Worm (Caenorhabditis elegans) whole organism, L3 larva: ENCODE measurements around the gene T25B9.6.
A peak's percentile ranks its signal among the peaks of the same experiment; 100 is the strongest.

Source experiments
- R02D3.7 ChIP-seq: fragments of 150-350 bp; optimal IDR thresholded peaks from 2 replicates; lab custom pipeline; 2014; ENCODE audit warnings: missing biosample characterization, missing genetic modification characterization
- fkh-10 ChIP-seq: sonication (generic microtip); optimal IDR thresholded peaks from 2 replicates; lab custom pipeline; 2017; ENCODE audit warnings: missing biosample characterization, missing genetic modification reagents, missing genetic modification characterization
- hmg-11 ChIP-seq: sonication (generic microtip); optimal IDR thresholded peaks from 2 replicates; lab custom pipeline; 2016; ENCODE audit warnings: missing genetic modification characterization, missing compliant biosample characterization
- nhr-237 ChIP-seq: fragments of 150-350 bp; optimal IDR thresholded peaks from 2 replicates; lab custom pipeline; 2014; ENCODE audit warnings: missing biosample characterization, missing genetic modification characterization
- nhr-25 ChIP-seq: sonication (generic microtip); optimal IDR thresholded peaks from 2 replicates; lab custom pipeline; 2017; ENCODE audit warnings: missing biosample characterization, missing genetic modification characterization
- nhr-28 ChIP-seq: fragments of 150-350 bp; optimal IDR thresholded peaks from 2 replicates; lab custom pipeline; 2014; ENCODE audit warnings: missing biosample characterization, missing genetic modification characterization
- snpc-4 ChIP-seq: fragments of 150-350 bp; optimal IDR thresholded peaks from 2 replicates; lab custom pipeline; 2014; ENCODE audit warnings: missing biosample characterization, missing genetic modification characterization
- unc-62 ChIP-seq: fragments of 150-350 bp; sonication (generic microtip); optimal IDR thresholded peaks from 4 replicates; lab custom pipeline; 2014; ENCODE audit warnings: missing biosample characterization, missing genetic modification reagents, missing genetic modification characterization

- TF ChIP-seq nhr-237 (tag; lab: Kevin White, UChicago) (no peak), nhr-28 (tag; lab: Kevin White, UChicago) (no peak), fkh-10 (GFP tag; lab: Kevin White, UChicago) (no peak), snpc-4 (tag; lab: Kevin White, UChicago) (peak; percentile 16), hmg-11 (tag; lab: Kevin White, UChicago) (peak; percentile 46), unc-62 (GFP tag; lab: Kevin White, UChicago) (no peak), R02D3.7 (tag; lab: Kevin White, UChicago) (peak; percentile 20), nhr-25 (tag; lab: Kevin White, UChicago) (peak; percentile 69)
These were observed 23.2 kb upstream of the T25B9.6 start, which contains the start of the genes orc-5 and cyb-1 for ce11 chrIV:10734527-10735436.
